Worm (Caenorhabditis elegans): ENCODE results near the gene grl-11.

- TF ChIP-seq ZK546.5 (tag; optimal IDR thresholded peaks at IDR 0.05): no peak
- TF ChIP-seq nhr-77 (tag; optimal IDR thresholded peaks at IDR 0.05): no peak
- TF ChIP-seq nhr-28 (tag; optimal IDR thresholded peaks at IDR 0.05): no peak
- TF ChIP-seq nhr-11 (tag; optimal IDR thresholded peaks at IDR 0.05): no peak
- TF ChIP-seq jun-1 (tag; optimal IDR thresholded peaks at IDR 0.05): no peak
- no peak for TF ChIP-seq nhr-237 (tag; optimal IDR thresholded peaks at IDR 0.05)
- no peak for TF ChIP-seq nhr-23 (tag; optimal IDR thresholded peaks at IDR 0.05)
- TF ChIP-seq lin-15B (tag; optimal IDR thresholded peaks at IDR 0.05): no peak
These were observed 43.4 kb upstream of the grl-11 start, which contains the start of gene ptr-9 for ce11 chrIII:9161553-9161952.
